Worm (Caenorhabditis elegans): Measurements from ENCODE around the gene srz-100.

ce11 chrV:16774428-16774827 lies 42.7 kb downstream of the srz-100 start:
- TF ChIP-seq ztf-16 (tag; optimal IDR thresholded peaks at IDR 0.05) (no peak), zip-5 (tag; optimal IDR thresholded peaks at IDR 0.05) (no peak), pag-3 (tag; optimal IDR thresholded peaks at IDR 0.05; ENCODE audit: borderline replicate concordance) (no peak), unc-3 (GFP tag; conservative IDR thresholded peaks at IDR 0.05) (no peak), unc-3 (tag; optimal IDR thresholded peaks at IDR 0.05) (no peak), dve-1 (tag; optimal IDR thresholded peaks at IDR 0.05) (no peak), nhr-11 (tag; optimal IDR thresholded peaks at IDR 0.05) (no peak), fax-1 (tag; optimal IDR thresholded peaks at IDR 0.05) (no peak), odd-2 (tag; optimal IDR thresholded peaks at IDR 0.05) (no peak), fkh-10 (GFP tag; optimal IDR thresholded peaks at IDR 0.05) (no peak), ama-1 (optimal IDR thresholded peaks at IDR 0.05) (no peak), hlh-8 (tag; optimal IDR thresholded peaks at IDR 0.05) (no peak)
